Fruit fly (Drosophila melanogaster): ENCODE data around the gene Vps45.

The Vps45 gene

dm6 chr3R:9527907-9528842 is 35.5 kb upstream of the Vps45 start (continued):
- peak; percentile 91 for TF ChIP-seq CG6765 (GFP tag; optimal IDR thresholded peaks at IDR 0.05)
- TF ChIP-seq CG11504 (tag; optimal IDR thresholded peaks at IDR 0.05): no peak
- peak; percentile 83 for TF ChIP-seq grau (tag; optimal IDR thresholded peaks at IDR 0.05)
- TF ChIP-seq CG31224 (GFP tag; IDR thresholded peaks at IDR 0.05): peak; percentile 90
- TF ChIP-seq yki (optimal IDR thresholded peaks at IDR 0.05): no peak
- peak; percentile 68 for TF ChIP-seq CG10979 (tag; optimal IDR thresholded peaks at IDR 0.05)
- peak; percentile 74 for TF ChIP-seq Nf-YC (tag; optimal IDR thresholded peaks at IDR 0.05)
- TF ChIP-seq gro (GFP tag; optimal IDR thresholded peaks at IDR 0.05): peak; percentile 98
- peak; percentile 88 for TF ChIP-seq CG4282 (GFP tag; optimal IDR thresholded peaks at IDR 0.05)
- peak; percentile 41 to 73 for TF ChIP-seq bsh (GFP tag; optimal IDR thresholded peaks at IDR 0.05)
- TF ChIP-seq dysf (GFP tag; IDR thresholded peaks at IDR 0.05): peak; percentile 95
- no peak for TF ChIP-seq z (GFP tag; IDR thresholded peaks at IDR 0.05)
- TF ChIP-seq Spps (tag; optimal IDR thresholded peaks at IDR 0.05): peak; percentile 57
- peak; percentile 94 for TF ChIP-seq ranshi (GFP tag; IDR thresholded peaks at IDR 0.05)
- no peak for TF ChIP-seq CG3407 (GFP tag; optimal IDR thresholded peaks at IDR 0.05)
- TF ChIP-seq Pdp1 (GFP tag; optimal IDR thresholded peaks at IDR 0.05): peak; percentile 87 to 93
- peak; percentile 92 for TF ChIP-seq Aef1 (GFP tag; IDR thresholded peaks at IDR 0.05)
- peak; percentile 81 for TF ChIP-seq ATbp (GFP tag; optimal IDR thresholded peaks at IDR 0.05)
- TF ChIP-seq HmgZ (tag; optimal IDR thresholded peaks at IDR 0.05): peak; percentile 90
- TF ChIP-seq CG33213 (GFP tag; optimal IDR thresholded peaks at IDR 0.05): peak; percentile 89
- TF ChIP-seq exex (tag; optimal IDR thresholded peaks at IDR 0.05): peak; percentile 86
- no peak for TF ChIP-seq CG33557 (GFP tag; optimal IDR thresholded peaks at IDR 0.05)
- TF ChIP-seq nau (GFP tag; optimal IDR thresholded peaks at IDR 0.05): no peak
- no peak for TF ChIP-seq unc-4 (GFP tag; IDR thresholded peaks at IDR 0.05; ENCODE audit: partially characterized antibody)
- peak; percentile 91 for TF ChIP-seq Ptx1 (GFP tag; IDR thresholded peaks at IDR 0.05)
- peak; percentile 83 for TF ChIP-seq Dek (tag; optimal IDR thresholded peaks at IDR 0.05)
- peak; percentile 85 for TF ChIP-seq CG15011 (GFP tag; optimal IDR thresholded peaks at IDR 0.05)
- TF ChIP-seq tio (GFP tag; optimal IDR thresholded peaks at IDR 0.05): peak; percentile 75
- peak; percentile 83 for TF ChIP-seq Doc2 (GFP tag; IDR thresholded peaks at IDR 0.05)
- TF ChIP-seq Poxn (GFP tag; IDR thresholded peaks at IDR 0.05): peak; percentile 64; the same call in 1 of the 2 replicates
- no peak for TF ChIP-seq CG17912 (GFP tag; optimal IDR thresholded peaks at IDR 0.05)
- TF ChIP-seq CG7987 (GFP tag; optimal IDR thresholded peaks at IDR 0.05): peak; percentile 92
- TF ChIP-seq eve (GFP tag; optimal IDR thresholded peaks at IDR 0.05): no peak
- peak; percentile 72 for TF ChIP-seq sens-2 (GFP tag; IDR thresholded peaks at IDR 0.05)
- no peak for TF ChIP-seq stwl (tag; optimal IDR thresholded peaks at IDR 0.05)
- peak; percentile 45 for TF ChIP-seq trem (tag; optimal IDR thresholded peaks at IDR 0.05)
- no peak for TF ChIP-seq HLH4C (GFP tag; IDR thresholded peaks at IDR 0.05; ENCODE audit: partially characterized antibody)
- peak; percentile 95 for TF ChIP-seq CG12071 (GFP tag; optimal IDR thresholded peaks at IDR 0.05)
- peak; percentile 81 for TF ChIP-seq CG2712 (tag; optimal IDR thresholded peaks at IDR 0.05)
- TF ChIP-seq shn (GFP tag; optimal IDR thresholded peaks at IDR 0.05): peak; percentile 83
- TF ChIP-seq Elba2 (GFP tag; optimal IDR thresholded peaks at IDR 0.05): no peak
- TF ChIP-seq Ets97D (GFP tag; optimal IDR thresholded peaks at IDR 0.05): peak; percentile 78
- peak; percentile 48; the same call in 1 of the 2 replicates for TF ChIP-seq wor (GFP tag; IDR thresholded peaks at IDR 0.05)
- peak; percentile 90 for TF ChIP-seq CHES-1-like (GFP tag; optimal IDR thresholded peaks at IDR 0.05)
- peak; percentile 80 for TF ChIP-seq CG12219 (GFP tag; optimal IDR thresholded peaks at IDR 0.05)
- TF ChIP-seq CG10267 (tag; optimal IDR thresholded peaks at IDR 0.05): peak; percentile 64
- peak; percentile 84 for TF ChIP-seq CG4424 (GFP tag; optimal IDR thresholded peaks at IDR 0.05)
- TF ChIP-seq vfl (GFP tag; optimal IDR thresholded peaks at IDR 0.05): peak; percentile 86

Data from whole organism, embryonic.